Fruit fly (Drosophila melanogaster): ENCODE measurements around the gene CG7824.

CG7824 gene

dm6 chr3R:29857228-29857627, 1.5 kb downstream of the CG7824 start, which contains the start of gene dgt1 (continued):
- TF ChIP-seq B-H1 (GFP tag; IDR thresholded peaks at IDR 0.05): no peak
- TF ChIP-seq CG11085 (GFP tag; IDR thresholded peaks at IDR 0.05): no peak
- TF ChIP-seq CG34224 (GFP tag; IDR thresholded peaks at IDR 0.05; ENCODE audit: partially characterized antibody): no peak
- TF ChIP-seq CG3065 (GFP tag; optimal IDR thresholded peaks at IDR 0.05): no peak
- TF ChIP-seq Opbp (GFP tag; IDR thresholded peaks at IDR 0.05; ENCODE audit: partially characterized antibody): peak; percentile 58; the same call in 1 of the 3 replicates
- no peak for TF ChIP-seq Oaz (GFP tag; IDR thresholded peaks at IDR 0.05)
- no peak for TF ChIP-seq NC2β (GFP tag; optimal IDR thresholded peaks at IDR 0.05)
- no peak for TF ChIP-seq mld (GFP tag; IDR thresholded peaks at IDR 0.05; ENCODE audit: partially characterized antibody)
- TF ChIP-seq CG10565 (GFP tag; optimal IDR thresholded peaks at IDR 0.05): no peak
- TF ChIP-seq exex (tag; optimal IDR thresholded peaks at IDR 0.05): no peak
- TF ChIP-seq seq (GFP tag; IDR thresholded peaks at IDR 0.05): no peak
- TF ChIP-seq Poxn (GFP tag; IDR thresholded peaks at IDR 0.05): no peak
- TF ChIP-seq her (GFP tag; optimal IDR thresholded peaks at IDR 0.05): no peak
- no peak for TF ChIP-seq Drgx (GFP tag; IDR thresholded peaks at IDR 0.05)
- TF ChIP-seq CG5953 (GFP tag; IDR thresholded peaks at IDR 0.05): no peak
- no peak for TF ChIP-seq slbo (GFP tag; IDR thresholded peaks at IDR 0.05)
- no peak for TF ChIP-seq sima (GFP tag; optimal IDR thresholded peaks at IDR 0.05)
- TF ChIP-seq CG14710 (tag; optimal IDR thresholded peaks at IDR 0.05): peak; percentile 85
- no peak for TF ChIP-seq Sox102F (GFP tag; optimal IDR thresholded peaks at IDR 0.05)
- peak in 1 of 2 experiments; percentile 56 for TF ChIP-seq insv (GFP tag; optimal IDR thresholded peaks at IDR 0.05)
- TF ChIP-seq CG10462 (GFP tag; optimal IDR thresholded peaks at IDR 0.05): no peak
- no peak for TF ChIP-seq CG10209 (GFP tag; optimal IDR thresholded peaks at IDR 0.05)
- no peak for TF ChIP-seq Nf-YB (GFP tag; optimal IDR thresholded peaks at IDR 0.05)
- TF ChIP-seq CG14965 (GFP tag; optimal IDR thresholded peaks at IDR 0.05; ENCODE audit: borderline replicate concordance): no peak
- TF ChIP-seq CG9727 (GFP tag; optimal IDR thresholded peaks at IDR 0.05): no peak
- TF ChIP-seq Myb (GFP tag; optimal IDR thresholded peaks at IDR 0.05): peak; percentile 67
- TF ChIP-seq tll (GFP tag; optimal IDR thresholded peaks at IDR 0.05): no peak
- TF ChIP-seq HmgZ (tag; optimal IDR thresholded peaks at IDR 0.05): peak; percentile 63
- no peak for TF ChIP-seq Rfx (GFP tag; IDR thresholded peaks at IDR 0.05)
- TF ChIP-seq CG6791 (GFP tag; IDR thresholded peaks at IDR 0.05; ENCODE audit: partially characterized antibody): no peak
- TF ChIP-seq CG8290 (GFP tag; optimal IDR thresholded peaks at IDR 0.05): no peak
- TF ChIP-seq CG8290 (tag; optimal IDR thresholded peaks at IDR 0.05): no peak
- no peak for TF ChIP-seq Hr51 (GFP tag; optimal IDR thresholded peaks at IDR 0.05)
- no peak for TF ChIP-seq CG17186 (GFP tag; optimal IDR thresholded peaks at IDR 0.05)
- peak; percentile 24; the same call in 1 of the 2 replicates for TF ChIP-seq CG3847 (GFP tag; IDR thresholded peaks at IDR 0.05)
- no peak for TF ChIP-seq Tbp (GFP tag; optimal IDR thresholded peaks at IDR 0.05)
- no peak for TF ChIP-seq CG7928 (GFP tag; optimal IDR thresholded peaks at IDR 0.05)
- TF ChIP-seq Hsf (GFP tag; optimal IDR thresholded peaks at IDR 0.05): no peak
- TF ChIP-seq MESR4 (GFP tag; optimal IDR thresholded peaks at IDR 0.05): peak; percentile 95
- TF ChIP-seq YL-1 (GFP tag; optimal IDR thresholded peaks at IDR 0.05): peak; percentile 80
- peak; percentile 71 for TF ChIP-seq pita (GFP tag; optimal IDR thresholded peaks at IDR 0.05)
- TF ChIP-seq tup (GFP tag; optimal IDR thresholded peaks at IDR 0.05): no peak
- TF ChIP-seq CG9215 (GFP tag; IDR thresholded peaks at IDR 0.05): no peak
- TF ChIP-seq NFAT (GFP tag; IDR thresholded peaks at IDR 0.05): no peak
- TF ChIP-seq ase (GFP tag; IDR thresholded peaks at IDR 0.05): no peak
- no peak for TF ChIP-seq btn (GFP tag; optimal IDR thresholded peaks at IDR 0.05)
- no peak for TF ChIP-seq Atf3 (GFP tag; optimal IDR thresholded peaks at IDR 0.05)
- TF ChIP-seq CG33557 (GFP tag; optimal IDR thresholded peaks at IDR 0.05): no peak
- no peak for TF ChIP-seq slp2 (GFP tag; optimal IDR thresholded peaks at IDR 0.05)
- no peak for TF ChIP-seq CG18764 (GFP tag; optimal IDR thresholded peaks at IDR 0.05)
- TF ChIP-seq Nf-YC (tag; optimal IDR thresholded peaks at IDR 0.05): no peak
- TF ChIP-seq crc (GFP tag; optimal IDR thresholded peaks at IDR 0.05): no peak
